Worm (Caenorhabditis elegans) whole organism, young adult: Measurements from ENCODE around the gene srbc-19.

ENCODE experiments used
- F33H1.4 ChIP-seq: fragments of 200-800 bp; sonication (Bioruptor generic); IDR thresholded peaks from 2 replicates; pipeline ENCODE4 v1.3.6; 2022; ENCODE audit warnings: missing genetic modification reagents, missing genetic modification characterization, missing compliant biosample characterization
- pbrm-1 ChIP-seq: fragments of 200-800 bp; sonication (Bioruptor generic); IDR thresholded peaks from 2 replicates; pipeline ENCODE4 v1.3.6; 2022; ENCODE audit warnings: missing genetic modification reagents, missing genetic modification characterization, missing compliant biosample characterization

ce11 chrV:2177307-2177764, 10.8 kb upstream of the srbc-19 start, which contains the start of gene srbc-17:
- TF ChIP-seq F33H1.4 (GFP tag; lab: Robert Waterston, UW) (no peak), pbrm-1 (GFP tag; lab: Robert Waterston, UW) (no peak)
